Worm (Caenorhabditis elegans) whole organism, midembryonic: ENCODE measurements around the gene oac-22.

Experiments
- T22C8.4 ChIP-seq: fragments of 200-800 bp; sonication (Bioruptor generic); IDR thresholded peaks from 2 replicates; pipeline ENCODE4 v1.3.6; 2022; ENCODE audit warnings: missing genetic modification characterization, missing compliant biosample characterization
- cog-1 ChIP-seq: sonication (generic microtip); optimal IDR thresholded peaks from 2 replicates; lab custom pipeline; 2016; ENCODE audit warnings: missing genetic modification characterization, missing compliant biosample characterization
- flt-1 ChIP-seq: fragments of 200-800 bp; sonication (Bioruptor generic); IDR thresholded peaks from 2 replicates; pipeline ENCODE4 v1.3.6; 2022; ENCODE audit warnings: missing genetic modification characterization, missing compliant biosample characterization
- klf-2 ChIP-seq: fragments of 200-800 bp; sonication (Bioruptor generic); conservative IDR thresholded peaks from 2 replicates; pipeline ENCODE4 v1.3.6; 2022; ENCODE audit warnings: missing genetic modification reagents, missing genetic modification characterization, missing compliant biosample characterization
- med-1 ChIP-seq: sonication (generic microtip); optimal IDR thresholded peaks from 2 replicates; lab custom pipeline; 2017; ENCODE audit warnings: missing genetic modification characterization, mild to moderate bottlenecking, missing compliant biosample characterization, antibody characterized with exemption, missing genetic modification reagents; ENCODE audit not compliant: insufficient read depth
- ref-1 ChIP-seq: fragments of 200-800 bp; sonication (Bioruptor generic); conservative IDR thresholded peaks from 2 replicates; pipeline ENCODE4 v1.3.6; 2022; ENCODE audit warnings: missing genetic modification reagents, missing genetic modification characterization, missing compliant biosample characterization
- tab-1 ChIP-seq: fragments of 200-800 bp; sonication (Bioruptor generic); IDR thresholded peaks from 2 replicates; pipeline ENCODE4 v1.3.6; 2022; ENCODE audit warnings: missing genetic modification characterization, missing compliant biosample characterization
- ztf-23 ChIP-seq: fragments of 200-800 bp; sonication (Bioruptor generic); IDR thresholded peaks from 2 replicates; pipeline ENCODE4 v1.3.6; 2022; ENCODE audit warnings: missing genetic modification reagents, missing genetic modification characterization, missing compliant biosample characterization
- ztf-29 ChIP-seq: fragments of 200-800 bp; sonication (Bioruptor generic); IDR thresholded peaks from 2 replicates; pipeline ENCODE4 v1.3.6; 2022; ENCODE audit warnings: missing genetic modification reagents, missing genetic modification characterization, missing compliant biosample characterization

Gene oac-22

ce11 chrIV:3853557-3853956 is 31.9 kb upstream of the oac-22 start:
- no peak for TF ChIP-seq cog-1 (tag; lab: Kevin White, UChicago)
- TF ChIP-seq ztf-23 (GFP tag; lab: Robert Waterston, UW) = no peak

ce11 chrIV:3854606-3855005 is 30.9 kb upstream of the oac-22 start:
- TF ChIP-seq cog-1 (tag; lab: Kevin White, UChicago) (no peak), klf-2 (GFP tag; lab: Robert Waterston, UW) (no peak), ref-1 (GFP tag; lab: Robert Waterston, UW) (no peak), med-1 (GFP tag; lab: Kevin White, UChicago) (no peak), tab-1 (no peak), ztf-23 (GFP tag; lab: Robert Waterston, UW) (0 out of 2 replicates have a peak, but pooled peaks have one; percentile 28), T22C8.4 (GFP tag; lab: Robert Waterston, UW) (no peak), ztf-29 (no peak)

ce11 chrIV:3855543-3855942 is 29.9 kb upstream of the oac-22 start, which contains the start of gene zag-1:
zag-1 (plus strand) TSS chrIV:3855843.
- TF ChIP-seq med-1 (GFP tag; lab: Kevin White, UChicago) (no peak), flt-1 (0 out of 2 replicates have a peak, but pooled peaks have one; percentile 14)

ce11 chrIV:3856190-3856589 is 29.3 kb upstream of the oac-22 start:
- no peak for TF ChIP-seq cog-1 (tag; lab: Kevin White, UChicago)
- TF ChIP-seq ztf-29 = no peak
- no peak for TF ChIP-seq med-1 (GFP tag; lab: Kevin White, UChicago)
- no peak for TF ChIP-seq ref-1 (GFP tag; lab: Robert Waterston, UW)
- no peak for TF ChIP-seq flt-1
- TF ChIP-seq ztf-23 (GFP tag; lab: Robert Waterston, UW) = no peak
- no peak for TF ChIP-seq klf-2 (GFP tag; lab: Robert Waterston, UW)
- no peak for TF ChIP-seq tab-1
- no peak for TF ChIP-seq T22C8.4 (GFP tag; lab: Robert Waterston, UW)

- TF ChIP-seq T22C8.4 (GFP tag; lab: Robert Waterston, UW) = no peak
- TF ChIP-seq flt-1 = no peak
- no peak for TF ChIP-seq ztf-29
- TF ChIP-seq klf-2 (GFP tag; lab: Robert Waterston, UW) = no peak
- no peak for TF ChIP-seq cog-1 (tag; lab: Kevin White, UChicago)
- TF ChIP-seq med-1 (GFP tag; lab: Kevin White, UChicago) = no peak
- TF ChIP-seq tab-1 = no peak
- TF ChIP-seq ref-1 (GFP tag; lab: Robert Waterston, UW) = no peak
- TF ChIP-seq ztf-23 (GFP tag; lab: Robert Waterston, UW) = no peak
Measured at ce11 chrIV:3857999-3858552, 27.4 kb upstream of the oac-22 start.

- no peak for TF ChIP-seq med-1 (GFP tag; lab: Kevin White, UChicago)
Measured at ce11 chrIV:3859552-3859951, 25.9 kb upstream of the oac-22 start.

- TF ChIP-seq ref-1 (GFP tag; lab: Robert Waterston, UW) = no peak
- TF ChIP-seq klf-2 (GFP tag; lab: Robert Waterston, UW) = no peak
- no peak for TF ChIP-seq flt-1
- TF ChIP-seq T22C8.4 (GFP tag; lab: Robert Waterston, UW) = no peak
- no peak for TF ChIP-seq ztf-23 (GFP tag; lab: Robert Waterston, UW)
- no peak for TF ChIP-seq tab-1
- TF ChIP-seq ztf-29 = no peak
- no peak for TF ChIP-seq cog-1 (tag; lab: Kevin White, UChicago)
- no peak for TF ChIP-seq med-1 (GFP tag; lab: Kevin White, UChicago)
Measured at ce11 chrIV:3860419-3860818, 25.1 kb upstream of the oac-22 start.

ce11 chrIV:3862948-3863347 is 22.5 kb upstream of the oac-22 start:
- TF ChIP-seq flt-1 = no peak
- TF ChIP-seq klf-2 (GFP tag; lab: Robert Waterston, UW) = no peak
- TF ChIP-seq med-1 (GFP tag; lab: Kevin White, UChicago) = no peak
- TF ChIP-seq ztf-23 (GFP tag; lab: Robert Waterston, UW) = no peak
- TF ChIP-seq cog-1 (tag; lab: Kevin White, UChicago) = no peak
- TF ChIP-seq ztf-29 = no peak

ce11 chrIV:3864944-3865343 is 20.5 kb upstream of the oac-22 start, which contains the start of gene aat-8:
aat-8 (minus strand) TSS chrIV:3865044.
- TF ChIP-seq med-1 (GFP tag; lab: Kevin White, UChicago) (no peak), ztf-29 (no peak), ref-1 (GFP tag; lab: Robert Waterston, UW) (no peak), cog-1 (tag; lab: Kevin White, UChicago) (no peak), flt-1 (no peak), ztf-23 (GFP tag; lab: Robert Waterston, UW) (no peak), tab-1 (no peak), klf-2 (GFP tag; lab: Robert Waterston, UW) (no peak), T22C8.4 (GFP tag; lab: Robert Waterston, UW) (no peak)

- TF ChIP-seq cog-1 (tag; lab: Kevin White, UChicago) = no peak
- no peak for TF ChIP-seq T22C8.4 (GFP tag; lab: Robert Waterston, UW)
- TF ChIP-seq med-1 (GFP tag; lab: Kevin White, UChicago) = no peak
- TF ChIP-seq klf-2 (GFP tag; lab: Robert Waterston, UW) = no peak
- no peak for TF ChIP-seq ztf-29
Measured at ce11 chrIV:3866018-3866417, 19.5 kb upstream of the oac-22 start.
